Worm (Caenorhabditis elegans) whole organism, L3 larva: ENCODE data around the gene glb-3.

Experiments
- R02D3.7 ChIP-seq: fragments of 150-350 bp; optimal IDR thresholded peaks from 2 replicates; lab custom pipeline; 2014; ENCODE audit warnings: missing biosample characterization, missing genetic modification characterization
- ama-1 ChIP-seq: fragments of 150-350 bp; optimal IDR thresholded peaks from 2 replicates; lab custom pipeline; 2018
- ceh-82 ChIP-seq: fragments of 150-350 bp; optimal IDR thresholded peaks from 2 replicates; lab custom pipeline; 2014; ENCODE audit warnings: missing biosample characterization, missing genetic modification characterization
- lin-39 ChIP-seq: fragments of 150-350 bp; optimal IDR thresholded peaks from 2 replicates; lab custom pipeline; 2018; ENCODE audit warnings: missing biosample characterization, missing genetic modification reagents, missing genetic modification characterization
- pqm-1 ChIP-seq: fragments of 150-350 bp; optimal IDR thresholded peaks from 2 replicates; lab custom pipeline; 2017; ENCODE audit warnings: missing biosample characterization, missing genetic modification characterization, inconsistent platforms
- zag-1 ChIP-seq: fragments of 150-350 bp; optimal IDR thresholded peaks from 2 replicates; lab custom pipeline; 2014; ENCODE audit warnings: missing biosample characterization, missing genetic modification characterization

- TF ChIP-seq pqm-1 (tag; lab: Kevin White, UChicago) (no peak), ceh-82 (tag; lab: Kevin White, UChicago) (no peak), zag-1 (no peak), lin-39 (no peak), R02D3.7 (tag; lab: Kevin White, UChicago) (no peak), ama-1 (no peak)
Measured at ce11 chrV:11164475-11164874, 30.1 kb downstream of the glb-3 start, which contains the start of gene srg-40.
